Fruit fly (Drosophila melanogaster) whole organism, embryonic: ENCODE results near the gene BCL7-like.

Source experiments
- CG10274 ChIP-seq: fragments of 200-800 bp; sonication (Bioruptor generic); optimal IDR thresholded peaks from 3 replicates; lab custom pipeline; 2017; ENCODE audit warnings: missing biosample characterization, mild to moderate bottlenecking, missing genetic modification characterization
- CG10431 ChIP-seq: fragments of 200-800 bp; sonication (Bioruptor generic); optimal IDR thresholded peaks from 3 replicates; lab custom pipeline; 2018; ENCODE audit warnings: missing biosample characterization, mild to moderate bottlenecking, missing genetic modification characterization
- CG10979 ChIP-seq: fragments of 200-800 bp; sonication (Bioruptor generic); optimal IDR thresholded peaks from 2 replicates; lab custom pipeline; 2018; ENCODE audit warnings: missing biosample characterization, mild to moderate bottlenecking, missing genetic modification characterization, moderate library complexity
- CG11085 ChIP-seq: fragments of 200-800 bp; sonication (Bioruptor generic); IDR thresholded peaks from 2 replicates; pipeline ENCODE4 v1.3.6; 2022; ENCODE audit warnings: missing biosample characterization, missing genetic modification characterization
- CG11504 ChIP-seq: fragments of 200-800 bp; sonication (Bioruptor generic); optimal IDR thresholded peaks from 3 replicates; lab custom pipeline; 2019; ENCODE audit warnings: missing biosample characterization, mild to moderate bottlenecking, missing genetic modification characterization, moderate library complexity
- CG11696 ChIP-seq: fragments of 200-800 bp; sonication (Bioruptor generic); IDR thresholded peaks from 2 replicates; pipeline ENCODE4 v1.3.6; 2022; ENCODE audit warnings: missing biosample characterization, missing genetic modification characterization
- CG12236 ChIP-seq: fragments of 200-800 bp; sonication (Bioruptor generic); optimal IDR thresholded peaks from 2 replicates; lab custom pipeline; 2016; ENCODE audit warnings: missing biosample characterization, missing genetic modification characterization
- CG12299 ChIP-seq: fragments of 200-800 bp; sonication (Bioruptor generic); optimal IDR thresholded peaks from 2 replicates; lab custom pipeline; 2018; ENCODE audit warnings: missing biosample characterization, mild to moderate bottlenecking, missing genetic modification characterization
- CG14860 ChIP-seq: fragments of 200-800 bp; sonication (Bioruptor generic); IDR thresholded peaks from 3 replicates; pipeline ENCODE4 v1.3.6; 2022; ENCODE audit warnings: missing biosample characterization, missing genetic modification characterization; ENCODE audit not compliant: partially characterized antibody
- CG15479 ChIP-seq: fragments of 200-800 bp; sonication (Bioruptor generic); optimal IDR thresholded peaks from 3 replicates; lab custom pipeline; 2019; ENCODE audit warnings: missing biosample characterization, mild to moderate bottlenecking, missing genetic modification characterization, moderate library complexity
- CG1602 ChIP-seq: fragments of 200-800 bp; sonication (Bioruptor generic); optimal IDR thresholded peaks from 3 replicates; lab custom pipeline; 2016; ENCODE audit warnings: missing biosample characterization, missing genetic modification characterization
- CG1603 ChIP-seq: fragments of 200-800 bp; sonication (Bioruptor generic); optimal IDR thresholded peaks from 2 replicates; lab custom pipeline; 2019; ENCODE audit warnings: missing biosample characterization, mild to moderate bottlenecking, missing genetic modification characterization, moderate library complexity
- CG17359 ChIP-seq: fragments of 200-800 bp; sonication (Bioruptor generic); optimal IDR thresholded peaks from 3 replicates; lab custom pipeline; 2018; ENCODE audit warnings: missing biosample characterization, mild to moderate bottlenecking, missing genetic modification characterization, moderate library complexity
- CG18262 ChIP-seq: fragments of 200-800 bp; optimal IDR thresholded peaks from 3 replicates; lab custom pipeline; 2019; ENCODE audit warnings: missing biosample characterization, mild to moderate bottlenecking, missing genetic modification characterization, moderate library complexity
- CG2202 ChIP-seq: fragments of 200-800 bp; sonication (Bioruptor generic); optimal IDR thresholded peaks from 2 replicates; lab custom pipeline; 2018; ENCODE audit warnings: missing biosample characterization, mild to moderate bottlenecking, missing genetic modification characterization
- CG31224 ChIP-seq: fragments of 200-800 bp; sonication (Bioruptor generic); IDR thresholded peaks from 2 replicates; pipeline ENCODE4 v1.3.6; 2022; ENCODE audit warnings: missing biosample characterization, missing genetic modification characterization
- CG3163 ChIP-seq: fragments of 200-800 bp; sonication (Bioruptor generic); optimal IDR thresholded peaks from 3 replicates; lab custom pipeline; 2016; ENCODE audit warnings: missing biosample characterization, missing genetic modification characterization
- CG33557 ChIP-seq: fragments of 200-800 bp; sonication (Bioruptor generic); optimal IDR thresholded peaks from 2 replicates; lab custom pipeline; 2019; ENCODE audit warnings: missing biosample characterization, mild to moderate bottlenecking, missing genetic modification characterization, moderate library complexity
- CG42726 ChIP-seq: fragments of 200-800 bp; sonication (Bioruptor generic); IDR thresholded peaks from 2 replicates; pipeline ENCODE4 v1.3.6; 2022; ENCODE audit warnings: missing biosample characterization, missing genetic modification characterization; ENCODE audit not compliant: partially characterized antibody
- CG7928 ChIP-seq: fragments of 200-800 bp; sonication (Bioruptor generic); optimal IDR thresholded peaks from 2 replicates; lab custom pipeline; 2017; ENCODE audit warnings: missing biosample characterization, mild to moderate bottlenecking, missing genetic modification characterization
- D19A ChIP-seq: fragments of 200-800 bp; optimal IDR thresholded peaks from 3 replicates; lab custom pipeline; 2019; ENCODE audit warnings: missing biosample characterization, mild to moderate bottlenecking, missing genetic modification characterization, moderate library complexity
- HLH54F ChIP-seq: fragments of 200-800 bp; sonication (Bioruptor generic); optimal IDR thresholded peaks from 3 replicates; lab custom pipeline; 2016; ENCODE audit warnings: missing biosample characterization, missing genetic modification characterization
- Nf-YB ChIP-seq: fragments of 200-800 bp; sonication (Bioruptor generic); optimal IDR thresholded peaks from 3 replicates; lab custom pipeline; 2019; ENCODE audit warnings: missing biosample characterization, mild to moderate bottlenecking, missing genetic modification characterization, moderate library complexity
- Nf-YC ChIP-seq: fragments of 200-800 bp; optimal IDR thresholded peaks from 3 replicates; lab custom pipeline; 2019; ENCODE audit warnings: missing biosample characterization, mild to moderate bottlenecking, missing genetic modification characterization, moderate library complexity
- Sox100B ChIP-seq: fragments of 200-800 bp; sonication (Bioruptor generic); optimal IDR thresholded peaks from 3 replicates; lab custom pipeline; 2018; ENCODE audit warnings: missing biosample characterization, mild to moderate bottlenecking, missing genetic modification characterization
- Usf ChIP-seq: fragments of 200-800 bp; sonication (Bioruptor generic); optimal IDR thresholded peaks from 2 replicates; lab custom pipeline; 2017; ENCODE audit warnings: missing genotype, missing biosample characterization, missing genetic modification characterization
- ac ChIP-seq: fragments of 200-800 bp; sonication (Bioruptor generic); optimal IDR thresholded peaks from 3 replicates; lab custom pipeline; 2017; ENCODE audit warnings: missing biosample characterization, mild to moderate bottlenecking, missing genetic modification characterization
- ash1 ChIP-seq: fragments of 200-800 bp; sonication (Bioruptor generic); optimal IDR thresholded peaks from 2 replicates; lab custom pipeline; 2018; ENCODE audit warnings: missing biosample characterization, mild to moderate bottlenecking, missing genetic modification characterization
- caup ChIP-seq: fragments of 200-800 bp; sonication (Bioruptor generic); optimal IDR thresholded peaks from 3 replicates; lab custom pipeline; 2017; ENCODE audit warnings: missing biosample characterization, mild to moderate bottlenecking, missing genetic modification characterization, moderate library complexity; ENCODE audit not compliant: severe bottlenecking
- chif ChIP-seq, 2 experiments: fragments of 200-800 bp; sonication (Bioruptor generic); optimal IDR thresholded peaks; 3 replicates each; lab custom pipeline; 2016; ENCODE audit warnings: missing biosample characterization in 2 of 2, missing genetic modification characterization in 2 of 2
- chinmo ChIP-seq: fragments of 200-800 bp; sonication (Bioruptor generic); IDR thresholded peaks from 4 replicates; pipeline ENCODE4 v1.3.6; 2022; ENCODE audit warnings: missing biosample characterization, missing genetic modification characterization; ENCODE audit not compliant: partially characterized antibody
- dm ChIP-seq: fragments of 200-800 bp; sonication (Bioruptor generic); optimal IDR thresholded peaks from 3 replicates; lab custom pipeline; 2016; ENCODE audit warnings: missing biosample characterization, missing genetic modification characterization
- en ChIP-seq: fragments of 200-800 bp; sonication (Bioruptor generic); optimal IDR thresholded peaks from 2 replicates; lab custom pipeline; 2016; ENCODE audit warnings: missing biosample characterization, missing genetic modification characterization
- esg ChIP-seq: fragments of 200-800 bp; sonication (Bioruptor generic); conservative IDR thresholded peaks from 2 replicates; pipeline ENCODE4 v1.3.6; 2022; ENCODE audit warnings: missing biosample characterization, missing genetic modification characterization
- fd102C ChIP-seq: fragments of 200-800 bp; sonication (Bioruptor generic); optimal IDR thresholded peaks from 2 replicates; lab custom pipeline; 2018; ENCODE audit warnings: missing biosample characterization, mild to moderate bottlenecking, missing genetic modification characterization, moderate library complexity
- gce ChIP-seq: fragments of 200-800 bp; sonication (Bioruptor generic); IDR thresholded peaks from 3 replicates; pipeline ENCODE4 v1.3.6; 2022; ENCODE audit warnings: missing biosample characterization, missing genetic modification characterization
- gcm2 ChIP-seq: fragments of 200-800 bp; sonication (Bioruptor generic); optimal IDR thresholded peaks from 2 replicates; lab custom pipeline; 2016; ENCODE audit warnings: missing biosample characterization, missing genetic modification characterization
- gfzf ChIP-seq: fragments of 200-800 bp; sonication (Bioruptor generic); optimal IDR thresholded peaks from 2 replicates; lab custom pipeline; 2016; ENCODE audit warnings: missing biosample characterization, mild to moderate bottlenecking, missing genetic modification characterization, moderate library complexity
- inv ChIP-seq: fragments of 200-800 bp; sonication (Bioruptor generic); IDR thresholded peaks from 2 replicates; pipeline ENCODE4 v1.3.6; 2022; ENCODE audit warnings: missing biosample characterization, missing genetic modification characterization; ENCODE audit not compliant: partially characterized antibody
- jing ChIP-seq: fragments of 200-800 bp; sonication (Bioruptor generic); optimal IDR thresholded peaks from 2 replicates; lab custom pipeline; 2018; ENCODE audit warnings: missing biosample characterization, mild to moderate bottlenecking, missing genetic modification characterization
- oc ChIP-seq: fragments of 200-800 bp; sonication (Bioruptor generic); optimal IDR thresholded peaks from 2 replicates; lab custom pipeline; 2018; ENCODE audit warnings: missing biosample characterization, mild to moderate bottlenecking, missing genetic modification characterization, moderate library complexity
- ro ChIP-seq: fragments of 200-800 bp; sonication (Bioruptor generic); IDR thresholded peaks from 2 replicates; pipeline ENCODE4 v1.3.6; 2022; ENCODE audit warnings: missing biosample characterization, missing genetic modification characterization
- salm ChIP-seq: fragments of 200-800 bp; sonication (Bioruptor generic); optimal IDR thresholded peaks from 2 replicates; lab custom pipeline; 2018; ENCODE audit warnings: missing biosample characterization, mild to moderate bottlenecking, missing genetic modification characterization
- ssp ChIP-seq: fragments of 200-800 bp; sonication (Bioruptor generic); IDR thresholded peaks from 2 replicates; pipeline ENCODE4 v1.3.6; 2022; ENCODE audit warnings: missing biosample characterization, missing genetic modification characterization
- tio ChIP-seq: fragments of 200-800 bp; sonication (Bioruptor generic); optimal IDR thresholded peaks from 2 replicates; lab custom pipeline; 2017; ENCODE audit warnings: missing biosample characterization, missing genetic modification characterization, inconsistent platforms
- wek ChIP-seq: fragments of 200-800 bp; sonication (Bioruptor generic); optimal IDR thresholded peaks from 3 replicates; lab custom pipeline; 2018; ENCODE audit warnings: missing biosample characterization, mild to moderate bottlenecking, missing genetic modification characterization, moderate library complexity
- wor ChIP-seq: fragments of 200-800 bp; sonication (Bioruptor generic); IDR thresholded peaks from 2 replicates; pipeline ENCODE4 v1.3.6; 2022; ENCODE audit warnings: missing biosample characterization, missing genetic modification characterization
- yki ChIP-seq: fragments of >200 bp; optimal IDR thresholded peaks from 3 replicates; lab custom pipeline; 2018

Gene BCL7-like

DNA sequence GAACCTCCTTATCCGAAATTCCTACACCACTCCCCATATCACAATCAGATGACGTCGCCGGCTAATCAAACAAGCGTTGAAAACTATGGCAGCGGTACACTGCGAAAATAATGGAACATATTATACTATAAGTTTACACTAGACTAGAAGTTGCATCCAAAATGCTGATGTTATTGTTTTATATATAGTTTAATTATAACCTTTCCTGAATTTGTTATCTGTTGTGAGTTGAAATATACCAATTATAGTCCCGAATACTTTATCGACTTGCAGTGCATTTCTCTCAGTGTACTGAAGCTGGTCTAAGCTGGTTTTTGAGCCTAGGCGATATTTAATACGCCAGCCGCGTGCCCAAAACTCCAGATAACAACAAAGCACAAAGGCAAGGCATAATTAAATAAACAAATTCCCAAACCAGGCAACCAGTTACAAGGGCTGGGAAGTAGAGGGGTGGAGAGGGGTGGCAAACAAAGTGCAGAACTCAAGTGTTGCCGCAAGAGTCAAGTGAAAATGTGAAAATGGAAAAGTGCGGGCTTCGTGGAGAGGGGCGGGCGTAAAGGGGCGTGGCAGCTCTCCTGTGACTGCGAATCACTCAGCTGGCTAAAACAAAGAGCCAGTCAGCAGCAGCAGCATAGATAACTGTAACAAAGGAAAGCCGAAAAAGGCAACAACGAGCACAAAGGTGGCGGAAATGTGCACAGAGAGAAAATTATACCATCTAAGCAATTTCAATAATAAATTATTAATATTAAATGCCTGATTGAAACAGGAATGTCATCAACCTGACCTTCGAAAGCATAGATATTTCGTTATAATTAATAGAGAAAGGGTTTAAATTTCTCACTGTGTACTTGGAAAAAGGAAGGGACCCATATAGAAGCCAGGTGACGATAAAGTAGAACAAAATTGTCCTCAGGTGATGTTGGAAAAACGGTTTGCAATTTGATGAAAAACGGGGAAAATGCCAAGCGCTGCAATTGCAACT, 4.0 kb upstream of the BCL7-like start (continued):
- peak; percentile 59 for TF ChIP-seq CG1602 (GFP tag; lab: Kevin White, UChicago)
- peak; percentile 77 for TF ChIP-seq D19A
- TF ChIP-seq fd102C (GFP tag; lab: Kevin White, UChicago): peak; percentile 16
- no peak for TF ChIP-seq gfzf (GFP tag; lab: Kevin White, UChicago)
- TF ChIP-seq yki: no peak
- TF ChIP-seq CG12299 (tag; lab: Kevin White, UChicago): peak; percentile 75
- no peak for TF ChIP-seq CG33557 (GFP tag; lab: Kevin White, UChicago)
- no peak for TF ChIP-seq chinmo (GFP tag; lab: Robert Waterston, UW)
- peak; percentile 90 for TF ChIP-seq CG11504 (tag; lab: Kevin White, UChicago)
- peak; percentile 17 for TF ChIP-seq en (GFP tag; lab: Kevin White, UChicago)
- no peak for TF ChIP-seq inv (GFP tag; lab: Robert Waterston, UW)
- peak; percentile 1 for TF ChIP-seq dm (GFP tag; lab: Kevin White, UChicago)
- TF ChIP-seq Nf-YC (tag; lab: Kevin White, UChicago): peak; percentile 67
- peak; percentile 60 to 64 for TF ChIP-seq chif (GFP tag; optimal IDR thresholded peaks at IDR 0.05; lab: Kevin White, UChicago)
- no peak for TF ChIP-seq CG42726 (GFP tag; lab: Robert Waterston, UW)
- TF ChIP-seq oc (tag; lab: Kevin White, UChicago): peak; percentile 86
- TF ChIP-seq CG15479: no peak
- no peak for TF ChIP-seq ash1 (GFP tag; lab: Kevin White, UChicago)
- TF ChIP-seq caup (GFP tag; lab: Kevin White, UChicago): peak; percentile 88
- TF ChIP-seq Sox100B (GFP tag; lab: Kevin White, UChicago): peak; percentile 78
- TF ChIP-seq CG1603 (tag; lab: Kevin White, UChicago): peak; percentile 87
- TF ChIP-seq CG12236 (GFP tag; lab: Kevin White, UChicago): no peak
- peak; percentile 16 for TF ChIP-seq wek (GFP tag; lab: Kevin White, UChicago)
- peak; percentile 80 for TF ChIP-seq esg (GFP tag; lab: Robert Waterston, UW)
- peak; percentile 62 for TF ChIP-seq Usf (GFP tag; lab: Kevin White, UChicago)
- TF ChIP-seq CG3163: no peak
- peak; percentile 67 for TF ChIP-seq CG10274
- no peak; the same call in 1 of the 2 replicates for TF ChIP-seq ro
- TF ChIP-seq CG18262 (tag; lab: Kevin White, UChicago): peak; percentile 78
- peak; percentile 60 for TF ChIP-seq wor (GFP tag; lab: Robert Waterston, UW)
- TF ChIP-seq CG2202 (tag; lab: Kevin White, UChicago): no peak
- peak; percentile 61 for TF ChIP-seq Nf-YB
- peak; percentile 32; the same call in 1 of the 2 replicates for TF ChIP-seq CG11696 (GFP tag; lab: Robert Waterston, UW)
- TF ChIP-seq gce (GFP tag; lab: Robert Waterston, UW): peak; percentile 32; the same call in 1 of the 3 replicates
- TF ChIP-seq CG17359 (tag; lab: Kevin White, UChicago): peak; percentile 90
- peak; percentile 11 for TF ChIP-seq ac (GFP tag; lab: Kevin White, UChicago)
- TF ChIP-seq CG31224 (GFP tag; lab: Robert Waterston, UW): peak; percentile 68
- peak; percentile 72 for TF ChIP-seq HLH54F (GFP tag; lab: Kevin White, UChicago)
- TF ChIP-seq salm: peak; percentile 72
- peak; percentile 64 for TF ChIP-seq gcm2 (GFP tag; lab: Kevin White, UChicago)
- no peak for TF ChIP-seq CG14860 (GFP tag; lab: Robert Waterston, UW)
- TF ChIP-seq CG11085 (GFP tag; lab: Robert Waterston, UW): peak; percentile 80
- TF ChIP-seq CG10431 (GFP tag; lab: Kevin White, UChicago): no peak
- peak; percentile 62 for TF ChIP-seq jing
- TF ChIP-seq ssp (GFP tag; lab: Robert Waterston, UW): peak; percentile 50
- peak; percentile 82 for TF ChIP-seq CG10979 (tag; lab: Kevin White, UChicago)
- peak; percentile 56 for TF ChIP-seq CG7928 (GFP tag; lab: Kevin White, UChicago)
- TF ChIP-seq tio: peak; percentile 55
